Fruit fly (Drosophila melanogaster): Measurements from ENCODE around the gene CG34299.

CG34299 gene

dm6 chr3R:30200091-30200698 is 49.2 kb upstream of the CG34299 start (continued):
- TF ChIP-seq tna (GFP tag; IDR thresholded peaks at IDR 0.05; ENCODE audit: partially characterized antibody) (no peak), hth (optimal IDR thresholded peaks at IDR 0.05) (no peak), exex (tag; optimal IDR thresholded peaks at IDR 0.05) (peak; percentile 14), ash1 (GFP tag; optimal IDR thresholded peaks at IDR 0.05) (no peak), CG3726 (GFP tag; IDR thresholded peaks at IDR 0.05) (no peak), bigmax (GFP tag; optimal IDR thresholded peaks at IDR 0.05) (no peak), CG10366 (GFP tag; IDR thresholded peaks at IDR 0.05) (no peak), CG11504 (tag; optimal IDR thresholded peaks at IDR 0.05) (peak; percentile 36), PHDP (tag; optimal IDR thresholded peaks at IDR 0.05) (no peak), br (optimal IDR thresholded peaks at IDR 0.05) (no peak), hkb (optimal IDR thresholded peaks at IDR 0.05) (no peak), hkb (GFP tag; IDR thresholded peaks at IDR 0.05) (peak; percentile 29; the same call in 1 of the 2 replicates), al (GFP tag; IDR thresholded peaks at IDR 0.05) (peak; percentile 55; the same call in 1 of the 2 replicates), Antp (GFP tag; optimal IDR thresholded peaks at IDR 0.05) (peak; percentile 24), Sox100B (GFP tag; optimal IDR thresholded peaks at IDR 0.05) (peak; percentile 13), E2f1 (GFP tag; IDR thresholded peaks at IDR 0.05) (no peak), CG2129 (GFP tag; IDR thresholded peaks at IDR 0.05; ENCODE audit: partially characterized antibody) (no peak), pb (GFP tag; optimal IDR thresholded peaks at IDR 0.05) (no peak), CG6175 (GFP tag; IDR thresholded peaks at IDR 0.05) (no peak), dpn (GFP tag; optimal IDR thresholded peaks at IDR 0.05) (peak; percentile 24 to 44), Dad (GFP tag; optimal IDR thresholded peaks at IDR 0.05) (no peak), CG12299 (tag; optimal IDR thresholded peaks at IDR 0.05) (no peak), CG11723 (GFP tag; optimal IDR thresholded peaks at IDR 0.05) (no peak), CG6854 (GFP tag; optimal IDR thresholded peaks at IDR 0.05) (no peak), CG18619 (GFP tag; optimal IDR thresholded peaks at IDR 0.05) (no peak), CG13287 (GFP tag; IDR thresholded peaks at IDR 0.05; ENCODE audit: partially characterized antibody) (no peak), phol (tag; optimal IDR thresholded peaks at IDR 0.05) (peak; percentile 11), HLH54F (GFP tag; optimal IDR thresholded peaks at IDR 0.05) (peak; percentile 44), pnt (GFP tag; optimal IDR thresholded peaks at IDR 0.05) (peak; percentile 17), ase (GFP tag; IDR thresholded peaks at IDR 0.05) (no peak), Pdp1 (GFP tag; optimal IDR thresholded peaks at IDR 0.05) (peak; percentile 29 to 80), CG15073 (GFP tag; optimal IDR thresholded peaks at IDR 0.05) (no peak), Neu2 (GFP tag; optimal IDR thresholded peaks at IDR 0.05; ENCODE audit: borderline replicate concordance) (no peak), Ravus (GFP tag; IDR thresholded peaks at IDR 0.05) (no peak), row (GFP tag; IDR thresholded peaks at IDR 0.05) (peak; percentile 72), Dip3 (GFP tag; optimal IDR thresholded peaks at IDR 0.05) (peak; percentile 27), Hmx (GFP tag; optimal IDR thresholded peaks at IDR 0.05) (no peak), CG3163 (GFP tag; optimal IDR thresholded peaks at IDR 0.05) (peak; percentile 18), Myb (GFP tag; optimal IDR thresholded peaks at IDR 0.05) (peak; percentile 28), CG6683 (GFP tag; optimal IDR thresholded peaks at IDR 0.05) (no peak), HLH3B (GFP tag; IDR thresholded peaks at IDR 0.05) (no peak), onecut (GFP tag; IDR thresholded peaks at IDR 0.05) (no peak), ERR (GFP tag; optimal IDR thresholded peaks at IDR 0.05) (no peak), CG32772 (GFP tag; IDR thresholded peaks at IDR 0.05) (no peak), cg (GFP tag; optimal IDR thresholded peaks at IDR 0.05) (no peak), CG18599 (GFP tag; optimal IDR thresholded peaks at IDR 0.05) (peak; percentile 42), tap (tag; optimal IDR thresholded peaks at IDR 0.05) (no peak), Trl (optimal IDR thresholded peaks at IDR 0.05) (no peak), Trl (GFP tag; optimal IDR thresholded peaks at IDR 0.05) (peak; percentile 5), croc (GFP tag; conservative IDR thresholded peaks at IDR 0.05) (no peak), cato (GFP tag; optimal IDR thresholded peaks at IDR 0.05; ENCODE audit: borderline replicate concordance) (no peak), zen (tag; optimal IDR thresholded peaks at IDR 0.05) (no peak)

Data from whole organism, embryonic.